Worm (Caenorhabditis elegans) whole organism, late embryonic: ENCODE data around the gene cdr-2.

Source experiments
- ama-1 ChIP-seq: fragments of 150-350 bp; optimal IDR thresholded peaks from 2 replicates; lab custom pipeline; 2014
- ceh-2 ChIP-seq: sonication (generic microtip); optimal IDR thresholded peaks from 2 replicates; lab custom pipeline; 2016; ENCODE audit warnings: missing genotype, missing genetic modification characterization, missing compliant biosample characterization
- ceh-34 ChIP-seq: sonication (generic microtip); optimal IDR thresholded peaks from 2 replicates; lab custom pipeline; 2016; ENCODE audit warnings: mild to moderate bottlenecking, missing genetic modification characterization, missing compliant biosample characterization
- ets-4 ChIP-seq: sonication (generic microtip); optimal IDR thresholded peaks from 2 replicates; lab custom pipeline; 2016; ENCODE audit warnings: missing genetic modification characterization, missing compliant biosample characterization
- madf-2 ChIP-seq: sonication (generic microtip); optimal IDR thresholded peaks from 2 replicates; lab custom pipeline; 2017; ENCODE audit warnings: missing genetic modification characterization, missing compliant biosample characterization
- mec-3 ChIP-seq: sonication (generic microtip); optimal IDR thresholded peaks from 2 replicates; lab custom pipeline; 2016; ENCODE audit warnings: borderline replicate concordance, missing genetic modification characterization, missing compliant biosample characterization
- pqm-1 ChIP-seq: sonication (generic microtip); optimal IDR thresholded peaks from 2 replicates; lab custom pipeline; 2016; ENCODE audit warnings: missing genetic modification characterization, missing compliant biosample characterization
- rnt-1 ChIP-seq: sonication (generic microtip); optimal IDR thresholded peaks from 2 replicates; lab custom pipeline; 2016; ENCODE audit warnings: missing genetic modification characterization, missing compliant biosample characterization

DNA sequence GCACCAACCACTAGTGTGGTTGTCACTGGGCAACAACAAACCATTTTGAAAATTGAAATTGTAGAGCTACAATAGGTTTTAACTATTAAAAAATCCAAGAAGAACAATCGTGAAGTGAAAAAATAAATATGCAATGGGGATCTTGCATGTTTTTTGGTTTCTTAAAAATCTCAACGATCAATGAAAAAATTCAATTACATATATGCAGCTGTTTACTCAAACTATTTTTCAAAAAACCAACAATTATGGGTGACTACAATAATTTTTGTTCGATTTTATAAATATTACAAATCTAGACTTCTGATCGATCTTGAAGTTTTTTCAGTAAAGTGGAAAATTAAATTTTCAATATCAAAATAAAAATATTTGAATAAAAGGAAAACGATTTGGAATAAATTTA lies 7.0 kb downstream of the cdr-2 start, which contains the start of gene cdr-4:
- TF ChIP-seq ceh-34 (tag; lab: Kevin White, UChicago) (no peak), ama-1 (lab: Kevin White, UChicago) (no peak), pqm-1 (no peak), ceh-2 (tag; lab: Kevin White, UChicago) (no peak), ets-4 (no peak), rnt-1 (no peak), madf-2 (tag; lab: Kevin White, UChicago) (no peak), mec-3 (no peak)
